Worm (Caenorhabditis elegans) whole organism, young adult: ENCODE measurements around the gene irld-44.

Source experiments
- F52B5.7 ChIP-seq: sonication (generic microtip); optimal IDR thresholded peaks from 2 replicates; lab custom pipeline; 2016; ENCODE audit warnings: mild to moderate bottlenecking, missing genetic modification characterization, missing compliant biosample characterization
- lag-1 ChIP-seq: fragments of 200-800 bp; sonication (Bioruptor generic); IDR thresholded peaks from 2 replicates; pipeline ENCODE4 v1.3.6; 2022; ENCODE audit warnings: missing genetic modification reagents, missing genetic modification characterization, missing compliant biosample characterization
- lin-35 ChIP-seq, 3 experiments: fragments of 150-350 bp in 2 of 3; sonication (generic microtip) in 1 of 3; optimal IDR thresholded peaks; 2 replicates each; lab custom pipeline; 2014 to 2018; ENCODE audit warnings: missing biosample characterization in 3 of 3, missing genetic modification characterization in 3 of 3, missing genetic modification reagents in 3 of 3
- lin-54 ChIP-seq: fragments of 200-800 bp; sonication (Bioruptor generic); optimal IDR thresholded peaks from 2 replicates; lab custom pipeline; 2018; ENCODE audit warnings: mild to moderate bottlenecking, missing genetic modification characterization, missing compliant biosample characterization
- ztf-28 ChIP-seq: fragments of 200-800 bp; sonication (Bioruptor generic); IDR thresholded peaks from 2 replicates; pipeline ENCODE4 v1.3.6; 2022; ENCODE audit warnings: missing genetic modification reagents, missing genetic modification characterization, missing compliant biosample characterization

ce11 chrV:1618760-1619159 is 32.4 kb upstream of the irld-44 start, which contains the start of gene nhr-179:
- TF ChIP-seq F52B5.7 = no peak
- no peak for TF ChIP-seq lin-54 (GFP tag; lab: Kevin White, UChicago)
- no peak for TF ChIP-seq ztf-28
- TF ChIP-seq lin-35 (GFP tag; optimal IDR thresholded peaks at IDR 0.05; lab: Kevin White, UChicago) = no peak
- no peak for TF ChIP-seq lag-1 (GFP tag; lab: Robert Waterston, UW)
